Fruit fly (Drosophila melanogaster): ENCODE data around the gene Csl4.
A peak's percentile ranks its signal among the peaks of the same experiment; 100 is the strongest.

The Csl4 gene

DNA sequence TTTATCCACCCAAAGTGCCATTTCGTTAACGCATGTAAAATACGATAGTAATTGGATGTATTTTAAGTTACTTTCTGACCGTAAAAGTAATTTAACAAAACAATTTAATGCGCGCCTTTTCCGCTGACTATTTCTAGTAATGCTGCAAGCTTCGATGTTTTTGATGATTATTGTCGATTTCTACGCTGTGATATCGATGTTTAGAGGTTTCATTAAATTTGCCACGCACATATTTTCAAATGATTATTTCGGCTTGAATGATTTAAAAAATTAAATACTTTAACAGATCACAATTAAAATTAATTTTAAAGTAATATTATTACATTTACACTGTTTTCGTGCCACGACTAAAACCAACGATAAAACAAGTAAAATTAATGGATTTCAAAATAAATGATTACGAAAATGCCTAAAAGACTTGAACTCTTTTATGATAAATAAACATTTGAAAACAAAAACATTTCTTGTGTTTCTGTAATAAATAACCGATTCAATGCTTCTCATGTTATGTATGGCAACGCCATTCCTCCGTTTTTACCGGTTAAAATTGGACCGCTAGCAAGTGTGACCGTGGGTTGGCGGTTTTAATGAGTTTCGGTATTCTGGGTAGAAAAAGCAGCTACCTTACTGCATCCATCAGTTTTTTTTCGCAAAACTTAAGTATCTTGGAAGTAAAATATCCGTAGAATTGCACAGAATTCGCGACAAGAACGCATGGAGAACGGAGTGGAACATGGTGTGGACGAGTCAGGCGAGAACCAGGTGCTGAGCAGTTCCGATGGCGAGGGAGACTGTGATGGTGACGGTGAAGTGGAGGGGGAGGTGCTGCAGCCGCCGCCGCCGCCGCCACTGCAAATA, 7.0 kb upstream of the Csl4 start, which contains the start of the genes RfC38 and CG4751 (continued):
- TF ChIP-seq CG11398 (GFP tag; optimal IDR thresholded peaks at IDR 0.05) (no peak), klu (GFP tag; IDR thresholded peaks at IDR 0.05) (no peak), CG1602 (GFP tag; optimal IDR thresholded peaks at IDR 0.05) (no peak), onecut (GFP tag; IDR thresholded peaks at IDR 0.05) (no peak), bigmax (GFP tag; optimal IDR thresholded peaks at IDR 0.05) (no peak), CG8478 (optimal IDR thresholded peaks at IDR 0.05) (no peak), TFAM (GFP tag; optimal IDR thresholded peaks at IDR 0.05) (no peak), gsb (GFP tag; IDR thresholded peaks at IDR 0.05) (no peak), CG3995 (GFP tag; optimal IDR thresholded peaks at IDR 0.05) (peak; percentile 51), CG15514 (GFP tag; optimal IDR thresholded peaks at IDR 0.05) (peak; percentile 46), vvl (GFP tag; IDR thresholded peaks at IDR 0.05) (no peak), sob (GFP tag; IDR thresholded peaks at IDR 0.05) (no peak), CG14050 (GFP tag; IDR thresholded peaks at IDR 0.05) (no peak), CG3065 (GFP tag; optimal IDR thresholded peaks at IDR 0.05) (no peak), en (GFP tag; optimal IDR thresholded peaks at IDR 0.05) (no peak), CG11696 (GFP tag; IDR thresholded peaks at IDR 0.05) (no peak), sug (tag; optimal IDR thresholded peaks at IDR 0.05) (no peak), ranshi (GFP tag; IDR thresholded peaks at IDR 0.05) (no peak), pum (GFP tag; optimal IDR thresholded peaks at IDR 0.05) (no peak), NC2β (GFP tag; optimal IDR thresholded peaks at IDR 0.05) (no peak), gce (GFP tag; IDR thresholded peaks at IDR 0.05) (no peak), Stat92E (GFP tag; optimal IDR thresholded peaks at IDR 0.05) (no peak), cas (GFP tag; IDR thresholded peaks at IDR 0.05) (no peak), Hr3 (GFP tag; optimal IDR thresholded peaks at IDR 0.05) (peak; percentile 18), CG30020 (tag; optimal IDR thresholded peaks at IDR 0.05) (peak; percentile 29), HHEX (GFP tag; optimal IDR thresholded peaks at IDR 0.05) (no peak), CG17361 (GFP tag; IDR thresholded peaks at IDR 0.05) (no peak), Nf-YB (GFP tag; optimal IDR thresholded peaks at IDR 0.05) (no peak), Sry-δ (GFP tag; optimal IDR thresholded peaks at IDR 0.05) (peak; percentile 48), nmo (GFP tag; optimal IDR thresholded peaks at IDR 0.05) (peak; percentile 39), Sox102F (GFP tag; optimal IDR thresholded peaks at IDR 0.05) (no peak), Hr39 (optimal IDR thresholded peaks at IDR 0.05) (no peak), Mrtf (GFP tag; IDR thresholded peaks at IDR 0.05) (no peak), Atf-2 (GFP tag; optimal IDR thresholded peaks at IDR 0.05) (no peak), CG11504 (tag; optimal IDR thresholded peaks at IDR 0.05) (no peak), CG12942 (GFP tag; optimal IDR thresholded peaks at IDR 0.05) (no peak), ems (GFP tag; optimal IDR thresholded peaks at IDR 0.05) (no peak), p53 (GFP tag; optimal IDR thresholded peaks at IDR 0.05) (peak; percentile 19), CG1647 (GFP tag; optimal IDR thresholded peaks at IDR 0.05) (no peak), CG6765 (GFP tag; optimal IDR thresholded peaks at IDR 0.05) (no peak), CG2712 (tag; optimal IDR thresholded peaks at IDR 0.05) (no peak), CG8089 (GFP tag; optimal IDR thresholded peaks at IDR 0.05) (no peak), dm (GFP tag; optimal IDR thresholded peaks at IDR 0.05) (no peak), chif (GFP tag; optimal IDR thresholded peaks at IDR 0.05) (no peak), CG7839 (tag; optimal IDR thresholded peaks at IDR 0.05) (no peak), lola (GFP tag; optimal IDR thresholded peaks at IDR 0.05) (peak in 1 of 3 experiments; percentile 0), CG2120 (GFP tag; optimal IDR thresholded peaks at IDR 0.05) (peak; percentile 32), Scr (GFP tag; IDR thresholded peaks at IDR 0.05; ENCODE audit: partially characterized antibody) (peak; percentile 72), Rx (GFP tag; IDR thresholded peaks at IDR 0.05) (no peak), amos (GFP tag; IDR thresholded peaks at IDR 0.05; ENCODE audit: partially characterized antibody) (peak; percentile 65), br (optimal IDR thresholded peaks at IDR 0.05) (no peak)

Data from whole organism, embryonic.